Fruit fly (Drosophila melanogaster): ENCODE measurements around the gene Tpi.

The Tpi gene

DNA sequence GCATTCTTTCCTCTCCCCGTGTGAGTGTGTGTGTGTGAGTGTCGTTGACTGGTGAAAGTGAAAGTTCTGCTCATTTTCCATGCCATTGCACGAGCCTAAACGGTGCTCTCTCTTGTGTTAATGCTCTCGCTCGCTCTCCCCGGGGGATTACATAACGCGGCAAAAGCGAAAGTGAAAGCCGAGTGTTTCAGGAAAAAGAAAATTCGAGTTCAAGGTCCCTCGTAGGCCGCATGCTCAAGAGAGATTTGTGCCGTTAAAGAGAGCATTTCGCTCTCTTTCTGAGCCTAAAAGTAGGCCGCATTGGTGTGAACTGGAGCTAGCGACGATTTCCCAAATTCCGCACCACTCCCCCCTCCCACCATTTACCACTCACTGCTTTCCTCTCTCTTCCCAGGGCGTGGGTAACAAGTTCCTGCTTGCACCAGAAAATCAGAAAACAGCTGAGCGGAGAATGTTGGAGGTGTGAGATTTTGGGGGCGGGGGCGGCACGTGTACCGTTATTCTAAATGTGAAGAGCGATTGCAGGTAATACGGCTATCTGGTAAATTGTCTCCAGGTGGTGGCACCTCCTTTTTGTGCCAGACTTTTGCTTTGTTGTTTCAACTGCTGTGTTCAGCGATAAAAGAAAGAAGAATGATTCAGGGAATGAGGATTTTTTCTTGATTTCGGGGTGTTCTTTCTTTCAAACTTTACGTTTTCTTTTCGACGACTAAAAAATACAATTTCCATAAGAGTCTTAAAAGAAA, 44.0 kb downstream of the Tpi start:
- no peak for TF ChIP-seq psq (GFP tag; optimal IDR thresholded peaks at IDR 0.05)
- no peak for TF ChIP-seq Vsx2 (GFP tag; optimal IDR thresholded peaks at IDR 0.05; ENCODE audit: partially characterized antibody)
- TF ChIP-seq Mio (GFP tag; optimal IDR thresholded peaks at IDR 0.05), result no peak
- no peak for TF ChIP-seq N (GFP tag; optimal IDR thresholded peaks at IDR 0.05)
- no peak for TF ChIP-seq Hr78 (GFP tag; optimal IDR thresholded peaks at IDR 0.05)
- TF ChIP-seq br (GFP tag; optimal IDR thresholded peaks at IDR 0.05), result no peak
- TF ChIP-seq Rel (GFP tag; optimal IDR thresholded peaks at IDR 0.05), result no peak
- TF ChIP-seq Rel (tag; optimal IDR thresholded peaks at IDR 0.05), result no peak
- no peak for TF ChIP-seq CG9705 (GFP tag; optimal IDR thresholded peaks at IDR 0.05)
- TF ChIP-seq fru (GFP tag; optimal IDR thresholded peaks at IDR 0.05), result no peak
- TF ChIP-seq usp (GFP tag; optimal IDR thresholded peaks at IDR 0.05), result no peak
- TF ChIP-seq GATAd (GFP tag; optimal IDR thresholded peaks at IDR 0.05), result no peak
- no peak for TF ChIP-seq rgr (GFP tag; optimal IDR thresholded peaks at IDR 0.05)
- no peak for TF ChIP-seq Dfd (GFP tag; optimal IDR thresholded peaks at IDR 0.05)
- no peak for TF ChIP-seq Abd-B (GFP tag; optimal IDR thresholded peaks at IDR 0.05)
- no peak for TF ChIP-seq Dif (GFP tag; optimal IDR thresholded peaks at IDR 0.05; ENCODE audit: partially characterized antibody)
- no peak for TF ChIP-seq OdsH (GFP tag; optimal IDR thresholded peaks at IDR 0.05)
- no peak for TF ChIP-seq dmrt93B (GFP tag; optimal IDR thresholded peaks at IDR 0.05)

DNA sequence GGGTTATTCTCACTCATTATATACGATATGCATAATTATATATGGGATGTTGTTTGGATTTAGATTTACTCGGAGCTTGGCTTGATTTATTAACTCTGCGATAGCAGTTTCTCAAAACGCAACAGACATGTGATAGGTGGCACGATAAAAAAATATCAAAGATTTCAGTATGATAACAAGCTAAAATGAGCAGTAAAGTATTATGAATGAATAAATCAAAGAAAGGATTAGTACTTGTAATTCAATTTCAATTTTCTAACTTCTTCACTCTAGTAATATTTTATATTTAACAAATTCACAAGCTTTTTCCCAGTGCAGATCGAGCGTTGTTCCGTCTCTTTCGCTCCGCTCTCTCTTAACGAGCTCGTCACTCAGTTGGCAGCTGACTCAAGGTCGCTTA, 50.3 kb downstream of the Tpi start:
- TF ChIP-seq h (GFP tag; optimal IDR thresholded peaks at IDR 0.05), result no peak
- TF ChIP-seq jim (GFP tag; optimal IDR thresholded peaks at IDR 0.05), result no peak
- TF ChIP-seq Hr78 (GFP tag; optimal IDR thresholded peaks at IDR 0.05), result no peak
- TF ChIP-seq dmrt93B (GFP tag; optimal IDR thresholded peaks at IDR 0.05), result no peak
- no peak for TF ChIP-seq foxo (GFP tag; optimal IDR thresholded peaks at IDR 0.05)
- TF ChIP-seq Mio (GFP tag; optimal IDR thresholded peaks at IDR 0.05), result no peak
- TF ChIP-seq OdsH (GFP tag; optimal IDR thresholded peaks at IDR 0.05), result no peak
- TF ChIP-seq sv (GFP tag; optimal IDR thresholded peaks at IDR 0.05), result no peak
- no peak for TF ChIP-seq Jra (GFP tag; optimal IDR thresholded peaks at IDR 0.05)
- TF ChIP-seq dsf (GFP tag; optimal IDR thresholded peaks at IDR 0.05; ENCODE audit: borderline replicate concordance), result no peak
- TF ChIP-seq GATAd (GFP tag; optimal IDR thresholded peaks at IDR 0.05), result no peak
- no peak for TF ChIP-seq CrebA (GFP tag; optimal IDR thresholded peaks at IDR 0.05; ENCODE audit: borderline replicate concordance)

DNA sequence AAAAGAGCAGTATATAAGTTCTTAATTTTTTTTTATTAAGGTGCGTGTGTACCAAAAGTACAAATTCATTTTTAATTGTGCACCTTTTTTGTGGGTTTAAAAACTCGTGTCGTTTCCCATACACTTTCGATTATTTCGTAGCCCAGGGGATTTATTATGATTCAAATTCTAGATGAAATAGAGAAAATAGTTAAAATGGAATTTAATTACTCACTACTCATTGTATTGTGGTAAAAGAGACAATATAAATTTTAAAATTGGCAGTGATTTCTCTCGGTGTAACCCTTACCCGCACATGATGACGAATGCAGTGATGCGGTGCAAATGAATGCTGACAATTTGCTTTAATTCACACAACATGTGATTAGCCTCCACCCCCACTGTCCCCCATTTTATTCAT, 51.2 kb downstream of the Tpi start:
- TF ChIP-seq Rel (GFP tag; optimal IDR thresholded peaks at IDR 0.05) (no peak), Rel (tag; optimal IDR thresholded peaks at IDR 0.05) (no peak), Abd-B (GFP tag; optimal IDR thresholded peaks at IDR 0.05) (no peak), HLH106 (tag; optimal IDR thresholded peaks at IDR 0.05) (peak; percentile 57), ey (GFP tag; optimal IDR thresholded peaks at IDR 0.05) (peak; percentile 42), br (GFP tag; optimal IDR thresholded peaks at IDR 0.05) (peak; percentile 2), Sp1 (GFP tag; optimal IDR thresholded peaks at IDR 0.05) (peak; percentile 15), psq (GFP tag; optimal IDR thresholded peaks at IDR 0.05) (peak; percentile 27), brk (GFP tag; optimal IDR thresholded peaks at IDR 0.05) (no peak), dl (GFP tag; optimal IDR thresholded peaks at IDR 0.05; ENCODE audit: insufficient read depth in 1 of 2, partially characterized antibody in 2 of 2) (no peak), foxo (GFP tag; optimal IDR thresholded peaks at IDR 0.05) (peak in 1 of 2 experiments; percentile 3), h (GFP tag; optimal IDR thresholded peaks at IDR 0.05) (peak; percentile 40), rgr (GFP tag; optimal IDR thresholded peaks at IDR 0.05) (peak; percentile 29)

Measured in whole organism, wandering third instar larva.